Worm (Caenorhabditis elegans) whole organism, mixed stage, embryonic: ENCODE measurements around the gene ZK1307.8.

Source experiments
- ham-2 ChIP-seq: fragments of 200-800 bp; sonication (Bioruptor generic); optimal IDR thresholded peaks from 2 replicates; lab custom pipeline; 2018; ENCODE audit warnings: mild to moderate bottlenecking, missing genetic modification characterization, missing compliant biosample characterization
- nhr-12 ChIP-seq: fragments of 150-350 bp; optimal IDR thresholded peaks from 2 replicates; lab custom pipeline; 2014; ENCODE audit warnings: missing biosample characterization, missing genetic modification characterization
- nhr-237 ChIP-seq: fragments of 150-350 bp; optimal IDR thresholded peaks from 2 replicates; lab custom pipeline; 2014; ENCODE audit warnings: missing biosample characterization, missing genetic modification characterization
- nhr-76 ChIP-seq: sonication (generic microtip); optimal IDR thresholded peaks from 2 replicates; lab custom pipeline; 2017; ENCODE audit warnings: missing biosample characterization, missing genetic modification characterization
- pha-4 ChIP-seq: fragments of 150-350 bp; optimal IDR thresholded peaks from 2 replicates; lab custom pipeline; 2018; ENCODE audit warnings: missing biosample characterization, missing genetic modification reagents, missing genetic modification characterization
- ztf-11 ChIP-seq: fragments of 150-350 bp; optimal IDR thresholded peaks from 2 replicates; lab custom pipeline; 2014; ENCODE audit warnings: missing biosample characterization, missing genetic modification characterization

ce11 chrII:9605336-9605735 lies 19.1 kb upstream of the ZK1307.8 start, which contains the start of gene nhr-19:
- TF ChIP-seq nhr-12 (tag; lab: Kevin White, UChicago), result no peak
- TF ChIP-seq nhr-237, result no peak
- TF ChIP-seq ham-2 (GFP tag; lab: Kevin White, UChicago), result no peak
- TF ChIP-seq pha-4 (tag; lab: Kevin White, UChicago), result peak; percentile 10
- TF ChIP-seq nhr-76, result no peak
- no peak for TF ChIP-seq ztf-11 (tag; lab: Kevin White, UChicago)
